Worm (Caenorhabditis elegans): ENCODE data around the gene D2096.12.
"Not testable (repeated sequence)": the region's sequence is repeated elsewhere in the genome, so short reads cannot be mapped to it uniquely, and the experiment has no call there.

Gene D2096.12

DNA sequence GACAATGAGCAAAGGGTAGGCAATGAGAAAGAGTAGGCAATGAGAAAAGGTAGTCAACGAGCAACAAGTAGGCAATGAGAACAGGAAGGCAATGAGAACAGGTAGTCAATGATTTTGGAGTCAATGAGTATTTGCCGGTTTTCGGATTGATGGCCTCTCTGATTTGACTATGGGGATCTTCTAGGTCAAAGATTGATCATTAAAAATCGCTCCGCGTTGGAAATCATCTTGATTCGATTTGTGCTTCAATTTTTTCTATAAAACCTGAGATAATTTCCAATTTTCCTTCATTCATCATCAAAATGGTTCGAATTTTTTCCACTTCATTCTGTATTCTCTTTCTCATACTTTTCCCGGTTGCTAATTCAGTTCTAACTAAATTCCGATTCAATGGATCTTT, 11.2 kb upstream of the D2096.12 start, which contains the start of gene F17E9.16:
Gene F17E9.16, plus strand, starts transcription at position 301 of the 400 bp plus-strand sequence.
- not testable (repeated sequence) for TF ChIP-seq hnd-1 (tag; optimal IDR thresholded peaks at IDR 0.05); flt-1 (GFP tag; IDR thresholded peaks at IDR 0.05); pes-1 (GFP tag; IDR thresholded peaks at IDR 0.05)

DNA sequence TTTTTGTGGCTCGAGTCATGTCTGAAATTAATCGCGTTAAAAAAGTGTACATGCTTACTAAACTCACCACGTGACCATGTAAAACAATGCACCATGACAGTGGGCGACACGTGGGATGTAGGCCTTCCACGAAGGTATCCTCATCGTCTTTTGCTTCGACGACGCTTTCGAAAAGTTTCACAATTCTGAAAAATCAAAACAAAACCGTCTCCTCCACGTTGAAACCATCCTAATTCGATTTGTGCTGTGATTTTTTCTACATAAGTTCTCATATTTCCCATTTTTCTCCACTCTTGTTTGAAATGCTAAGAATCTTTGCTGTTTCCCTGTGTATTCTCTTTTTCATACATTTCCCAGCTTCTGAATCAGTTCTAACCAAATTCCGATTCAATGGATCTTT, 8.7 kb upstream of the D2096.12 start, which contains the start of gene F17E9.3:
Gene F17E9.3, plus strand, starts transcription at position 301 of the 400 bp plus-strand sequence.
- TF ChIP-seq F13C5.2 (tag; optimal IDR thresholded peaks at IDR 0.05): no peak
- TF ChIP-seq tbx-11 (GFP tag; IDR thresholded peaks at IDR 0.05): no peak
- TF ChIP-seq scrt-1 (GFP tag; IDR thresholded peaks at IDR 0.05): no peak
- no peak for TF ChIP-seq ama-1 (optimal IDR thresholded peaks at IDR 0.05)
- no peak for TF ChIP-seq ceh-13 (GFP tag; optimal IDR thresholded peaks at IDR 0.05)
- no peak for TF ChIP-seq hmg-4 (GFP tag; optimal IDR thresholded peaks at IDR 0.05)
- no peak for TF ChIP-seq tbx-37 (GFP tag; conservative IDR thresholded peaks at IDR 0.05)
- TF ChIP-seq flt-1 (GFP tag; IDR thresholded peaks at IDR 0.05): no peak
- TF ChIP-seq aly-1 (tag; optimal IDR thresholded peaks at IDR 0.05): no peak
- no peak for TF ChIP-seq ets-7 (tag; optimal IDR thresholded peaks at IDR 0.05)
- no peak for TF ChIP-seq ceh-36 (tag; optimal IDR thresholded peaks at IDR 0.05)
- no peak for TF ChIP-seq hnd-1 (tag; optimal IDR thresholded peaks at IDR 0.05)
- no peak for TF ChIP-seq sea-1 (GFP tag; conservative IDR thresholded peaks at IDR 0.05)
- TF ChIP-seq tra-4 (tag; optimal IDR thresholded peaks at IDR 0.05): no peak
- TF ChIP-seq hmbx-1 (tag; optimal IDR thresholded peaks at IDR 0.05): no peak
- no peak for TF ChIP-seq pes-1 (GFP tag; IDR thresholded peaks at IDR 0.05)
- TF ChIP-seq B0310.2 (tag; optimal IDR thresholded peaks at IDR 0.05): no peak

DNA sequence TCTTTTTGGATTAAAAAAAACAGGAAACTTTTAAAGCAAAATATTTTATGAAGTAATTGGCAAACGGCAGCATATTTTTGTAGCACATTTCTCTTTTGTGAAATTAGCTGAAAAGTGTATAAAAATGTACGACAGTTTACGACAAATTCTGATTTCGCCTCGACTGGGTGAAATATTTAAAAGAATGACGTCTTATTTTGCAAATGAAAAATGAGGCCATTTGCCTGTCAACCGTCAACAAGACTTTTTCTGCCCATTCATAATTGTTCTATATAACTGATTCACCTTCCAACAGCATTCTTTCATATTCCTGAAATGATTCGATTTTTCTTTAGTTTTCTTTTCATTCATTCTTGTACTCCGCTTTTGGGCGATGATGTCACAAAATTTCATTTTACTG, 7.7 kb upstream of the D2096.12 start, which contains the start of the genes F17E9.2 and col-116:
Gene F17E9.2, plus strand, starts transcription at position 301 of the 400 bp plus-strand sequence.
Gene col-116, plus strand, starts transcription at position 315 of the 400 bp plus-strand sequence.
- TF ChIP-seq scrt-1 (GFP tag; IDR thresholded peaks at IDR 0.05): no peak
- no peak for TF ChIP-seq ceh-36 (tag; optimal IDR thresholded peaks at IDR 0.05)
- TF ChIP-seq hmg-4 (GFP tag; optimal IDR thresholded peaks at IDR 0.05): no peak
- TF ChIP-seq flt-1 (GFP tag; IDR thresholded peaks at IDR 0.05): no peak
- TF ChIP-seq tbx-37 (GFP tag; conservative IDR thresholded peaks at IDR 0.05): no peak
- no peak for TF ChIP-seq pes-1 (GFP tag; IDR thresholded peaks at IDR 0.05)
- TF ChIP-seq ets-7 (tag; optimal IDR thresholded peaks at IDR 0.05): no peak
- TF ChIP-seq hnd-1 (tag; optimal IDR thresholded peaks at IDR 0.05): no peak
- no peak for TF ChIP-seq ceh-13 (GFP tag; optimal IDR thresholded peaks at IDR 0.05)
- TF ChIP-seq ama-1 (optimal IDR thresholded peaks at IDR 0.05): no peak
- TF ChIP-seq hmbx-1 (tag; optimal IDR thresholded peaks at IDR 0.05): no peak
- no peak for TF ChIP-seq aly-1 (tag; optimal IDR thresholded peaks at IDR 0.05)
- TF ChIP-seq sea-1 (GFP tag; conservative IDR thresholded peaks at IDR 0.05): no peak
- TF ChIP-seq tra-4 (tag; optimal IDR thresholded peaks at IDR 0.05): no peak
- TF ChIP-seq tbx-11 (GFP tag; IDR thresholded peaks at IDR 0.05): no peak
- TF ChIP-seq B0310.2 (tag; optimal IDR thresholded peaks at IDR 0.05): no peak
- no peak for TF ChIP-seq F13C5.2 (tag; optimal IDR thresholded peaks at IDR 0.05)

DNA sequence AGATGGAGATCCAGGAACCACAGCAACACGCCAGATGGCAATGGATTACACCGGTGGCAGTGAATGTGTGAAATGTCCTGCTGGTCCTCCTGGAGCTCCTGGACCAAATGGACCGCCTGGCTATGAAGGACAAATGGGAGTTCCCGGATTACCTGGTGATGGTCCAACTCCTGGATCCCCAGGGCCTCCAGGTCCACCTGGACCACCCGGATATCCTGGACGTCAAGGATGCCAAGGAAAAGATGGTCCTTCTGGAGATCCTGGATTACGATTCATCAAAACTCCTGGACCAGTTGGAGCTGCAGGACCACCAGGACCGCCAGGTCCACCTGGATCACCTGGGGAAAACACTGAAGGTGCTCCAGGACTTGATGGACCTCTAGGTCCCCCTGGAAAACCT, 6.0 kb upstream of the D2096.12 start:
- no peak for TF ChIP-seq ceh-36 (tag; optimal IDR thresholded peaks at IDR 0.05)
- TF ChIP-seq B0310.2 (tag; optimal IDR thresholded peaks at IDR 0.05): no peak
- TF ChIP-seq ama-1 (optimal IDR thresholded peaks at IDR 0.05): no peak
- no peak for TF ChIP-seq hmg-4 (GFP tag; optimal IDR thresholded peaks at IDR 0.05)
- TF ChIP-seq sea-1 (GFP tag; conservative IDR thresholded peaks at IDR 0.05): no peak
- no peak for TF ChIP-seq hmbx-1 (tag; optimal IDR thresholded peaks at IDR 0.05)
- no peak for TF ChIP-seq tbx-37 (GFP tag; conservative IDR thresholded peaks at IDR 0.05)
- no peak for TF ChIP-seq F13C5.2 (tag; optimal IDR thresholded peaks at IDR 0.05)
- no peak for TF ChIP-seq flt-1 (GFP tag; IDR thresholded peaks at IDR 0.05)
- TF ChIP-seq ets-7 (tag; optimal IDR thresholded peaks at IDR 0.05): no peak
- TF ChIP-seq hnd-1 (tag; optimal IDR thresholded peaks at IDR 0.05): no peak
- no peak for TF ChIP-seq aly-1 (tag; optimal IDR thresholded peaks at IDR 0.05)
- no peak for TF ChIP-seq pes-1 (GFP tag; IDR thresholded peaks at IDR 0.05)
- no peak for TF ChIP-seq tbx-11 (GFP tag; IDR thresholded peaks at IDR 0.05)
- TF ChIP-seq ceh-13 (GFP tag; optimal IDR thresholded peaks at IDR 0.05): no peak

DNA sequence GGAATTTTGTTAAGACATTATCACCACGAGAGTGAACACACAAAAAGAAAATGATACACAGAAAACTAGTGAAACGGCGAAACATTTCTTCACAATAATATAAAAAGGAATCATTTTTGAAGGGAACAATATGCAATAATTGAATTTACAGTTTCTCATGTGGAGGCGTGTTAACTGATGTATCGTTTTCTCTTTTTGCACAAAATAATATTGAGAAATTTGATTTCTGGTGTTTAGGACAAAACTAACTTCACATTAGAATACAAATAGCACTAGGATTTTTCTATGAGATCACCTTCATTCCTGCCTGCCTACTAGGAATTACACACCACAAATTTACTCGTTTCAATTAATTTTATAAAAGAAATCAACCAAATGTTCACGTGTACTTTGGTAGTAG, 4.8 kb upstream of the D2096.12 start, which contains the start of gene D2096.13:
Gene D2096.13, minus strand, starts transcription at position 101 of the 400 bp plus-strand sequence.
- TF ChIP-seq ceh-36 (tag; optimal IDR thresholded peaks at IDR 0.05): no peak
- TF ChIP-seq sea-1 (GFP tag; conservative IDR thresholded peaks at IDR 0.05): no peak
- no peak for TF ChIP-seq tbx-37 (GFP tag; conservative IDR thresholded peaks at IDR 0.05)
- TF ChIP-seq B0310.2 (tag; optimal IDR thresholded peaks at IDR 0.05): no peak
- no peak for TF ChIP-seq tra-4 (tag; optimal IDR thresholded peaks at IDR 0.05)
- TF ChIP-seq ets-7 (tag; optimal IDR thresholded peaks at IDR 0.05): no peak
- TF ChIP-seq hmbx-1 (tag; optimal IDR thresholded peaks at IDR 0.05): no peak
- TF ChIP-seq hnd-1 (tag; optimal IDR thresholded peaks at IDR 0.05): no peak

DNA sequence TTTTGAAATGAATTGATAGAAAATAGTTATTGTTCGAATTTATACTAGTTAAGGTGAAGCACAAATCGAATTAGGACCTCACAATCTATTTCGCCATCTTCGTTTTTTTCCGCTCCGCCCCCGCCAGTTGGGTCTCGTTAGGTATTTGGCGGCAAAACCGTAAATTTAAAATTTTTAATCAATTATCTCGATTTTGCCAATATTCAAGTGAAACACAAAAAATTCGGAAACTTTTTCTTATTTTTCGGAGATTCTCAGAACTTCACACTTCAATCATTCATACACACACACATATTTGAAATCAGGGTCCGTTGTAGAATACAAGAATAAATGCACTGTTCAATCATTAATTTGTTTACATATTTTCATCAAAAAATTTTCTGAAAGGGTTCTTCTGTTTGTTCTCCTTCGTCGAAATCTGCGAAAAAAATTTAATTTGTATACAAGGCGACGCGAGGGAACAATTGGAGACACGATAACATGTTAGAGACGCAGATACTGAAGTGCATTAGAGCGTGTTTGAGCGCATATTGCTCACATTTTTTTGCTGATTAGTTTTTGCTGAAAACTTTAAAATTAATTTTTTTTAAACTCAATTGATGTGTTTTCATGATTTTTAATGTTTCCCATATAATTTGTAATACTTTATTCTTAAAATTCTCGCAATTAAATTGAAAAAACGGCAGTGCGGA, 3.4 kb upstream of the D2096.12 start, which contains the start of gene D2096.5:
Gene D2096.5, minus strand, starts transcription at position 51 of the 692 bp plus-strand sequence.
- TF ChIP-seq hmbx-1 (tag; optimal IDR thresholded peaks at IDR 0.05) (no peak), pes-1 (GFP tag; IDR thresholded peaks at IDR 0.05) (no peak), flt-1 (GFP tag; IDR thresholded peaks at IDR 0.05) (no peak), tbx-37 (GFP tag; conservative IDR thresholded peaks at IDR 0.05) (no peak), B0310.2 (tag; optimal IDR thresholded peaks at IDR 0.05) (no peak), hmg-4 (GFP tag; optimal IDR thresholded peaks at IDR 0.05) (no peak), hnd-1 (tag; optimal IDR thresholded peaks at IDR 0.05) (no peak), tra-4 (tag; optimal IDR thresholded peaks at IDR 0.05) (no peak), ama-1 (optimal IDR thresholded peaks at IDR 0.05) (no peak), scrt-1 (GFP tag; IDR thresholded peaks at IDR 0.05) (no peak), sea-1 (GFP tag; conservative IDR thresholded peaks at IDR 0.05) (no peak), ets-7 (tag; optimal IDR thresholded peaks at IDR 0.05) (no peak)

DNA sequence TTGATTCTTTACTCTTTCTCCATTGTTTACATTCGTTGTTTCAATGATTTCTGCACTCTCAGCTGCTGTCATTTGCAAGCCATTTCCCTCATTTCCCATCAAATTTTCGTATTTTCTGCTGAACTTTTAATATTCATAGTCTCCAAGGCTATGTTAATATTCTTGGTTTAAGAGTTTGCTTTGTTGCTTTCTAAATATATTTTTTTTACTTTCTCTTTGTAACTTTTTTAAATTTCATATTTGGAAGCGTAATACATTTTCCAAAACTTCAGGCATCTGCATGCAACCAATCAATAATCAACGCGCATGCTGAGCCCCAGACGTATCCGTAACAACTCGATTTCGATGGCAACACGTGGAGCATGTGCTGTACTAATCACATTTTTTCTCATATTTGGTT, 2.4 kb upstream of the D2096.12 start, which contains the start of gene sqv-1:
Gene sqv-1, plus strand, starts transcription at position 301 of the 400 bp plus-strand sequence.
- no peak for TF ChIP-seq F13C5.2 (tag; optimal IDR thresholded peaks at IDR 0.05)
- TF ChIP-seq ceh-36 (tag; optimal IDR thresholded peaks at IDR 0.05): no peak
- TF ChIP-seq ama-1 (optimal IDR thresholded peaks at IDR 0.05): no peak
- no peak for TF ChIP-seq sea-1 (GFP tag; conservative IDR thresholded peaks at IDR 0.05)
- no peak for TF ChIP-seq aly-1 (tag; optimal IDR thresholded peaks at IDR 0.05)
- no peak for TF ChIP-seq hmbx-1 (tag; optimal IDR thresholded peaks at IDR 0.05)
- TF ChIP-seq tbx-11 (GFP tag; IDR thresholded peaks at IDR 0.05): no peak
- no peak for TF ChIP-seq tbx-37 (GFP tag; conservative IDR thresholded peaks at IDR 0.05)
